Worm (Caenorhabditis elegans) whole organism, early embryonic: Measurements from ENCODE around the gene mec-15.

Experiments
- F13C5.2 ChIP-seq: sonication (generic microtip); optimal IDR thresholded peaks from 2 replicates; lab custom pipeline; 2017; ENCODE audit warnings: mild to moderate bottlenecking, missing genetic modification characterization, inconsistent platforms, missing compliant biosample characterization
- aly-1 ChIP-seq: sonication (generic microtip); optimal IDR thresholded peaks from 2 replicates; lab custom pipeline; 2016; ENCODE audit warnings: missing genetic modification characterization, missing compliant biosample characterization
- ama-1 ChIP-seq: fragments of 150-350 bp; optimal IDR thresholded peaks from 2 replicates; lab custom pipeline; 2014
- ceh-36 ChIP-seq: sonication (generic microtip); optimal IDR thresholded peaks from 2 replicates; lab custom pipeline; 2016; ENCODE audit warnings: missing genetic modification characterization, inconsistent platforms, missing compliant biosample characterization
- ets-7 ChIP-seq: sonication (generic microtip); optimal IDR thresholded peaks from 2 replicates; lab custom pipeline; 2016; ENCODE audit warnings: missing genotype, missing genetic modification characterization, missing compliant biosample characterization
- flt-1 ChIP-seq: fragments of 200-800 bp; sonication (Bioruptor generic); IDR thresholded peaks from 2 replicates; pipeline ENCODE4 v1.3.6; 2022; ENCODE audit warnings: missing genetic modification characterization, missing compliant biosample characterization
- hmbx-1 ChIP-seq: sonication (generic microtip); optimal IDR thresholded peaks from 2 replicates; lab custom pipeline; 2016; ENCODE audit warnings: mild to moderate bottlenecking, missing genetic modification characterization, missing compliant biosample characterization
- hmg-4 ChIP-seq: fragments of 200-800 bp; sonication (Bioruptor generic); optimal IDR thresholded peaks from 2 replicates; lab custom pipeline; 2018; ENCODE audit warnings: mild to moderate bottlenecking, missing genetic modification characterization, missing compliant biosample characterization
- hnd-1 ChIP-seq: sonication (generic microtip); optimal IDR thresholded peaks from 2 replicates; lab custom pipeline; 2016; ENCODE audit warnings: missing genetic modification characterization, missing compliant biosample characterization
- pes-1 ChIP-seq: fragments of 200-800 bp; sonication (Bioruptor generic); IDR thresholded peaks from 2 replicates; pipeline ENCODE4 v1.3.6; 2022; ENCODE audit warnings: missing genetic modification reagents, missing genetic modification characterization, missing compliant biosample characterization
- scrt-1 ChIP-seq: fragments of 200-800 bp; sonication (Bioruptor generic); IDR thresholded peaks from 2 replicates; pipeline ENCODE4 v1.3.6; 2022; ENCODE audit warnings: missing genetic modification characterization, missing compliant biosample characterization
- sea-1 ChIP-seq: fragments of 200-800 bp; sonication (Bioruptor generic); conservative IDR thresholded peaks from 2 replicates; pipeline ENCODE4 v1.3.6; 2022; ENCODE audit warnings: missing genetic modification characterization, missing compliant biosample characterization
- tbx-37 ChIP-seq: fragments of 200-800 bp; sonication (Bioruptor generic); conservative IDR thresholded peaks from 2 replicates; pipeline ENCODE4 v1.3.6; 2022; ENCODE audit warnings: missing genetic modification reagents, missing genetic modification characterization, missing compliant biosample characterization
- tra-4 ChIP-seq: sonication (generic microtip); optimal IDR thresholded peaks from 2 replicates; lab custom pipeline; 2017; ENCODE audit warnings: missing genetic modification characterization, missing compliant biosample characterization

DNA sequence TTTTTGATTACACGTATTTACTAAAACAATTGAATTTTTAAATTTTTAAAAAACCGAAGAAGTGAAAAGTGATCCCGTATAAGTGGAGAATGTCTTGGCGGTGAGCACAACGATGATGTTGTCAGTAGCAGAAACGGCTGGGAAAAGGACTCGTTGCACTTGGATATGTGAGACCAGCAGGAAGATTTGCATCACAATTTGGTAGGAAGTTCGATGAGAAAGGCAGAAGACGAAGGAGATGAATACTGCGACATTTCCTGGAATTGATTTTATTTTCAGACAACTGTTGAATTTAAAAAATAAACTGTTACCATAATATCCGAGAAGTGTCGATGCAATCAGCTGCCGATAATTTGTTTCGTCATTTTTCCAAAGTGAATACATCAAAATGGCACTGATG is 39.6 kb downstream of the mec-15 start, which contains the start of gene R05H5.4:
- TF ChIP-seq tra-4 (tag; lab: Kevin White, UChicago) (no peak), hmbx-1 (tag; lab: Kevin White, UChicago) (no peak), tbx-37 (GFP tag; lab: Robert Waterston, UW) (no peak), ama-1 (lab: Kevin White, UChicago) (no peak), hmg-4 (no peak), F13C5.2 (tag; lab: Kevin White, UChicago) (no peak), ets-7 (tag; lab: Kevin White, UChicago) (no peak), flt-1 (no peak), pes-1 (no peak), sea-1 (GFP tag; lab: Robert Waterston, UW) (no peak), aly-1 (tag; lab: Kevin White, UChicago) (no peak), hnd-1 (tag; lab: Kevin White, UChicago) (no peak), scrt-1 (GFP tag; lab: Robert Waterston, UW) (no peak), ceh-36 (no peak)
